Worm (Caenorhabditis elegans): ENCODE data around the gene K09H11.6.
A peak's percentile ranks its signal among the peaks of the same experiment; 100 is the strongest.

K09H11.6 gene

ce11 chrV:5717237-5717935 is 18.6 kb downstream of the K09H11.6 start, which contains the start of gene rga-3 (continued):
- no peak for TF ChIP-seq F55B11.4 (tag; optimal IDR thresholded peaks at IDR 0.05; ENCODE audit: borderline replicate concordance, insufficient read depth)
- TF ChIP-seq ztf-28 (GFP tag; IDR thresholded peaks at IDR 0.05), result peak; percentile 90
- TF ChIP-seq ccch-3 (GFP tag; optimal IDR thresholded peaks at IDR 0.05), result no peak
- no peak for TF ChIP-seq lin-40 (tag; optimal IDR thresholded peaks at IDR 0.05)
- TF ChIP-seq lin-35 (GFP tag; optimal IDR thresholded peaks at IDR 0.05), result peak in 2 of 3 experiments; percentile 41 to 78
- no peak for TF ChIP-seq B0035.1 (tag; optimal IDR thresholded peaks at IDR 0.05)
- peak; percentile 62 for TF ChIP-seq snpc-4 (GFP tag; optimal IDR thresholded peaks at IDR 0.05)
- TF ChIP-seq snpc-4 (tag; optimal IDR thresholded peaks at IDR 0.05), result peak in 3 of 4 experiments; percentile 49 to 68 (median 64)
- TF ChIP-seq hlh-12 (tag; optimal IDR thresholded peaks at IDR 0.05), result no peak
- no peak for TF ChIP-seq ztf-22 (GFP tag; optimal IDR thresholded peaks at IDR 0.05)
- TF ChIP-seq lsl-1 (GFP tag; optimal IDR thresholded peaks at IDR 0.05), result peak; percentile 100
- TF ChIP-seq ztf-26 (tag; optimal IDR thresholded peaks at IDR 0.05), result no peak
- TF ChIP-seq rpc-1 (optimal IDR thresholded peaks at IDR 0.05), result no peak
- peak; percentile 15 for TF ChIP-seq rpc-1 (tag; optimal IDR thresholded peaks at IDR 0.05)
- TF ChIP-seq rcor-1 (GFP tag; IDR thresholded peaks at IDR 0.05), result peak; percentile 93
- TF ChIP-seq ztf-18 (tag; optimal IDR thresholded peaks at IDR 0.05), result peak; percentile 66
- TF ChIP-seq mcd-1 (GFP tag; IDR thresholded peaks at IDR 0.05), result peak; percentile 67
- no peak for TF ChIP-seq attf-5 (GFP tag; optimal IDR thresholded peaks at IDR 0.05)
- no peak for TF ChIP-seq madf-10 (tag; optimal IDR thresholded peaks at IDR 0.05)
- no peak for TF ChIP-seq ceh-40 (GFP tag; IDR thresholded peaks at IDR 0.05)
- 0 out of 2 replicates have a peak, but pooled peaks have one; percentile 7 for TF ChIP-seq egrh-3 (GFP tag; IDR thresholded peaks at IDR 0.05)
- no peak for TF ChIP-seq K12H6.12 (tag; optimal IDR thresholded peaks at IDR 0.05)
- TF ChIP-seq F57A8.1 (GFP tag; optimal IDR thresholded peaks at IDR 0.05), result no peak
- TF ChIP-seq F22D6.2 (tag; optimal IDR thresholded peaks at IDR 0.05), result no peak
- no peak for TF ChIP-seq bed-2 (GFP tag; IDR thresholded peaks at IDR 0.05)
- TF ChIP-seq ets-4 (GFP tag; optimal IDR thresholded peaks at IDR 0.05), result no peak
- no peak for TF ChIP-seq akir-1 (GFP tag; optimal IDR thresholded peaks at IDR 0.05)
- peak; percentile 60 for TF ChIP-seq hmg-1.2 (GFP tag; IDR thresholded peaks at IDR 0.05)
- TF ChIP-seq B0261.1 (tag; optimal IDR thresholded peaks at IDR 0.05), result no peak
- TF ChIP-seq ceh-79 (tag; optimal IDR thresholded peaks at IDR 0.05), result no peak
- TF ChIP-seq madf-8 (GFP tag; conservative IDR thresholded peaks at IDR 0.05), result peak; percentile 97
- TF ChIP-seq dox-1 (GFP tag; IDR thresholded peaks at IDR 0.05), result peak; percentile 91

DNA sequence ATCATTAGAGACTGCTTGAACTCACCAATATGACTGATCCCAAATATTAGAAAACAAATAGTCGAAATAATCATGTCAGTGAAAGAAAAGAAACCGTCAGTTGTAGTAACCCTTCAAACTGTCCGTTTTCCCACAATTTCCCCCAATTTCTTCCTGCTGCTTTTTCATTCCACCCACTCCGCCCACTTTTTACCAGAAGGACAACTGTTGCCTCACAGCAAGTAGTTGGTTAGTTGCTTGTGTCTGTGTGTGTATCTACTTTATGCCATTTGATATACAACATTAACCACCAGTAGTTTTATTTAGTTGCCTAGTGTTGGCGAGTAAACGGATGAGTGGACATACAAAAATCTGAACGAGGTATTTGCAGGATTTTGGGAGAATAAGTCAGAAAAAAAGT is 19.5 kb downstream of the K09H11.6 start, which contains the start of gene K09H11.9:
K09H11.9 (minus strand) TSS at position 101 of the 400 bp plus-strand sequence.
- TF ChIP-seq Y95B8A.8 (GFP tag; IDR thresholded peaks at IDR 0.05) (no peak), madf-3 (GFP tag; IDR thresholded peaks at IDR 0.05) (0 out of 2 replicates have a peak, but pooled peaks have one; percentile 30)

ce11 chrV:5713510-5713909 is 22.5 kb downstream of the K09H11.6 start:
- no peak for TF ChIP-seq die-1 (tag; optimal IDR thresholded peaks at IDR 0.05)
- TF ChIP-seq snpc-1.3 (tag; optimal IDR thresholded peaks at IDR 0.05; ENCODE audit: insufficient read depth), result no peak
- TF ChIP-seq D2030.7 (GFP tag; IDR thresholded peaks at IDR 0.05), result no peak
- no peak for TF ChIP-seq tbx-9 (tag; optimal IDR thresholded peaks at IDR 0.05; ENCODE audit: borderline replicate concordance)
- no peak for TF ChIP-seq akir-1 (GFP tag; optimal IDR thresholded peaks at IDR 0.05)
- no peak for TF ChIP-seq attf-5 (GFP tag; optimal IDR thresholded peaks at IDR 0.05)
- no peak for TF ChIP-seq nfya-2 (GFP tag; IDR thresholded peaks at IDR 0.05)
- TF ChIP-seq F57A8.1 (GFP tag; optimal IDR thresholded peaks at IDR 0.05), result no peak
- no peak for TF ChIP-seq K12H6.12 (tag; optimal IDR thresholded peaks at IDR 0.05)
- TF ChIP-seq ZK185.1 (tag; optimal IDR thresholded peaks at IDR 0.05; ENCODE audit: poor library complexity, severe bottlenecking), result no peak
- no peak for TF ChIP-seq ceh-91 (GFP tag; IDR thresholded peaks at IDR 0.05)
- TF ChIP-seq rec-8 (tag; optimal IDR thresholded peaks at IDR 0.05), result no peak
- TF ChIP-seq ztf-25 (GFP tag; IDR thresholded peaks at IDR 0.05), result no peak
- no peak for TF ChIP-seq mxl-1 (tag; optimal IDR thresholded peaks at IDR 0.05)
- no peak for TF ChIP-seq lin-26 (GFP tag; IDR thresholded peaks at IDR 0.05)
- no peak for TF ChIP-seq dpl-1 (GFP tag; optimal IDR thresholded peaks at IDR 0.05)
- no peak for TF ChIP-seq sdz-38 (tag; optimal IDR thresholded peaks at IDR 0.05)
